Fruit fly (Drosophila melanogaster): ENCODE results near the gene Eig71Ef.

Gene Eig71Ef

dm6 chr3L:15692794-15693532, 35.8 kb upstream of the Eig71Ef start (continued):
- TF ChIP-seq Hr3 (GFP tag; optimal IDR thresholded peaks at IDR 0.05) (peak; percentile 36), CG6765 (GFP tag; optimal IDR thresholded peaks at IDR 0.05) (no peak), pfk (GFP tag; optimal IDR thresholded peaks at IDR 0.05) (no peak), CG7963 (GFP tag; IDR thresholded peaks at IDR 0.05; ENCODE audit: partially characterized antibody) (no peak), psq (GFP tag; optimal IDR thresholded peaks at IDR 0.05) (no peak), Scr (GFP tag; IDR thresholded peaks at IDR 0.05; ENCODE audit: partially characterized antibody) (no peak), CG12769 (tag; optimal IDR thresholded peaks at IDR 0.05) (no peak), HLH4C (GFP tag; IDR thresholded peaks at IDR 0.05; ENCODE audit: partially characterized antibody) (no peak), Ssrp (tag; optimal IDR thresholded peaks at IDR 0.05) (peak; percentile 69), HHEX (GFP tag; optimal IDR thresholded peaks at IDR 0.05) (no peak), CG9817 (tag; optimal IDR thresholded peaks at IDR 0.05) (no peak), so (GFP tag; IDR thresholded peaks at IDR 0.05) (no peak), Med (GFP tag) (peak; percentile 42), CG2712 (tag; optimal IDR thresholded peaks at IDR 0.05) (peak; percentile 68), CG30020 (tag; optimal IDR thresholded peaks at IDR 0.05) (no peak), CG10267 (tag; optimal IDR thresholded peaks at IDR 0.05) (peak; percentile 55), CG18619 (GFP tag; optimal IDR thresholded peaks at IDR 0.05) (peak; percentile 38), rib (GFP tag; IDR thresholded peaks at IDR 0.05) (no peak), CG16815 (GFP tag; optimal IDR thresholded peaks at IDR 0.05) (peak; percentile 20), eyg (GFP tag; optimal IDR thresholded peaks at IDR 0.05) (no peak), Eip74EF (GFP tag; optimal IDR thresholded peaks at IDR 0.05) (peak in 1 of 2 experiments; percentile 29), GATAe (GFP tag; conservative IDR thresholded peaks at IDR 0.05) (no peak), H15 (GFP tag; IDR thresholded peaks at IDR 0.05) (no peak), CG7556 (GFP tag; optimal IDR thresholded peaks at IDR 0.05) (peak; percentile 38), CG15514 (GFP tag; optimal IDR thresholded peaks at IDR 0.05) (no peak), CG12299 (tag; optimal IDR thresholded peaks at IDR 0.05) (no peak), chif (GFP tag; optimal IDR thresholded peaks at IDR 0.05) (no peak), CG4404 (GFP tag; IDR thresholded peaks at IDR 0.05) (no peak), ttk (GFP tag; IDR thresholded peaks at IDR 0.05) (0 out of 2 replicates have a peak, but pooled peaks have one; percentile 15), trh (GFP tag; optimal IDR thresholded peaks at IDR 0.05) (peak; percentile 21), tx (GFP tag; optimal IDR thresholded peaks at IDR 0.05) (no peak), CG13123 (GFP tag; optimal IDR thresholded peaks at IDR 0.05) (no peak), Ets65A (GFP tag) (no peak), gro (GFP tag; optimal IDR thresholded peaks at IDR 0.05) (no peak), CG9727 (GFP tag; optimal IDR thresholded peaks at IDR 0.05) (peak; percentile 72), CG2202 (tag; optimal IDR thresholded peaks at IDR 0.05) (no peak), Antp (GFP tag; optimal IDR thresholded peaks at IDR 0.05) (no peak), bcd (GFP tag; optimal IDR thresholded peaks at IDR 0.05) (peak; percentile 14), tup (GFP tag; optimal IDR thresholded peaks at IDR 0.05) (no peak), tna (GFP tag; IDR thresholded peaks at IDR 0.05; ENCODE audit: partially characterized antibody) (no peak), Dip2 (GFP tag; IDR thresholded peaks at IDR 0.05) (no peak), Xrp1 (GFP tag; IDR thresholded peaks at IDR 0.05) (no peak), CG11093 (GFP tag; IDR thresholded peaks at IDR 0.05) (peak; percentile 22; the same call in 1 of the 3 replicates), hkb (optimal IDR thresholded peaks at IDR 0.05) (no peak), hkb (GFP tag; IDR thresholded peaks at IDR 0.05) (no peak), gsb (GFP tag; IDR thresholded peaks at IDR 0.05) (no peak), Atf-2 (GFP tag; optimal IDR thresholded peaks at IDR 0.05) (no peak), zen (tag; optimal IDR thresholded peaks at IDR 0.05) (no peak), CoRest (tag; optimal IDR thresholded peaks at IDR 0.05) (peak; percentile 47), dpn (GFP tag; optimal IDR thresholded peaks at IDR 0.05) (peak in 1 of 2 experiments; percentile 4)

Data from whole organism, embryonic.